Worm (Caenorhabditis elegans) whole organism, L4/young adult: Measurements from ENCODE around the gene F25D1.8.

Source experiments
- W03F9.2 ChIP-seq: fragments of 150-350 bp; optimal IDR thresholded peaks from 2 replicates; lab custom pipeline; 2014; ENCODE audit warnings: missing biosample characterization, missing genetic modification characterization
- dao-5 ChIP-seq: sonication (generic microtip); optimal IDR thresholded peaks from 2 replicates; lab custom pipeline; 2016; ENCODE audit warnings: missing genotype, missing genetic modification characterization, moderate library complexity, missing compliant biosample characterization
- him-1 ChIP-seq: sonication (generic microtip); optimal IDR thresholded peaks from 2 replicates; lab custom pipeline; 2016; ENCODE audit warnings: missing genotype, missing genetic modification reagents, missing genetic modification characterization, missing compliant biosample characterization

- TF ChIP-seq W03F9.2 (no peak), dao-5 (tag; lab: Kevin White, UChicago) (no peak), him-1 (tag; lab: Kevin White, UChicago) (no peak)
These were observed 41.4 kb downstream of the F25D1.8 start for ce11 chrV:10580638-10581037.
